Worm (Caenorhabditis elegans) whole organism, L1 larva: Measurements from ENCODE around the gene ctsa-1.1.

Experiments used
- C04F5.9 ChIP-seq: sonication (generic microtip); optimal IDR thresholded peaks from 2 replicates; lab custom pipeline; 2016; ENCODE audit warnings: missing genetic modification characterization, missing compliant biosample characterization
- C16A3.4 ChIP-seq: fragments of 150-350 bp; optimal IDR thresholded peaks from 2 replicates; lab custom pipeline; 2014; ENCODE audit warnings: missing biosample characterization, missing genetic modification characterization
- C34B4.2 ChIP-seq: sonication (generic microtip); optimal IDR thresholded peaks from 2 replicates; lab custom pipeline; 2017; ENCODE audit warnings: mild to moderate bottlenecking, missing genetic modification characterization, missing compliant biosample characterization
- F16B12.6 ChIP-seq: fragments of 150-350 bp; optimal IDR thresholded peaks from 2 replicates; lab custom pipeline; 2014; ENCODE audit warnings: missing biosample characterization, missing genetic modification characterization
- aha-1 ChIP-seq: fragments of 150-350 bp; optimal IDR thresholded peaks from 2 replicates; lab custom pipeline; 2014; ENCODE audit warnings: missing biosample characterization, missing genetic modification characterization
- aly-2 ChIP-seq: fragments of 150-350 bp; optimal IDR thresholded peaks from 2 replicates; lab custom pipeline; 2014; ENCODE audit warnings: missing biosample characterization, missing genetic modification characterization
- blmp-1 ChIP-seq: fragments of 150-350 bp; optimal IDR thresholded peaks from 2 replicates; lab custom pipeline; 2014; ENCODE audit warnings: missing biosample characterization, missing genetic modification characterization
- ceh-63 ChIP-seq: fragments of 200-800 bp; sonication (Bioruptor generic); optimal IDR thresholded peaks from 2 replicates; lab custom pipeline; 2018; ENCODE audit warnings: mild to moderate bottlenecking, missing genetic modification characterization, missing compliant biosample characterization
- ceh-82 ChIP-seq, 3 experiments: fragments of 150-350 bp in 1 of 3; sonication (generic microtip) in 2 of 3; optimal IDR thresholded peaks; 2 replicates each; lab custom pipeline; 2014 to 2017; ENCODE audit warnings: missing biosample characterization in 3 of 3, missing genetic modification characterization in 3 of 3
- dsc-1 ChIP-seq: sonication (generic microtip); optimal IDR thresholded peaks from 2 replicates; lab custom pipeline; 2016; ENCODE audit warnings: mild to moderate bottlenecking, missing genetic modification characterization, missing compliant biosample characterization
- efl-1 ChIP-seq, 4 experiments: fragments of 150-350 bp; optimal IDR thresholded peaks in 3 of 4; peaks in 1 of 4; 1 replicate in 1 of 4; 2 replicates in 3 of 4; lab custom pipeline; 2014; ENCODE audit warnings: missing biosample characterization in 2 of 4, missing genetic modification characterization in 2 of 4, missing genetic modification reagents in 2 of 4
- efl-3 ChIP-seq: fragments of 200-800 bp; sonication (Bioruptor generic); optimal IDR thresholded peaks from 2 replicates; lab custom pipeline; 2018; ENCODE audit warnings: mild to moderate bottlenecking, missing genetic modification characterization, missing compliant biosample characterization
- egl-13 ChIP-seq: sonication (generic microtip); optimal IDR thresholded peaks from 2 replicates; lab custom pipeline; 2016; ENCODE audit warnings: missing genotype, missing genetic modification reagents, missing genetic modification characterization, missing compliant biosample characterization
- egl-27 ChIP-seq, 2 experiments: fragments of 150-350 bp in 1 of 2; sonication (generic microtip); optimal IDR thresholded peaks; 3 replicates each; lab custom pipeline; 2017 to 2018; ENCODE audit warnings: missing biosample characterization in 2 of 2, missing genetic modification characterization in 2 of 2, missing genetic modification reagents in 2 of 2
- elt-2 ChIP-seq: sonication (generic microtip); optimal IDR thresholded peaks from 2 replicates; lab custom pipeline; 2016; ENCODE audit warnings: missing genetic modification characterization, mild to moderate bottlenecking, inconsistent platforms, missing compliant biosample characterization, missing genetic modification reagents
- elt-3 ChIP-seq, 6 experiments: fragments of 150-350 bp in 1 of 6; sonication (generic microtip); optimal IDR thresholded peaks; 2 replicates each; lab custom pipeline; 2017 to 2018; ENCODE audit warnings: missing biosample characterization in 6 of 6, missing genetic modification characterization in 6 of 6, inconsistent platforms in 1 of 6
- fkh-4 ChIP-seq: sonication (generic microtip); optimal IDR thresholded peaks from 2 replicates; lab custom pipeline; 2016; ENCODE audit warnings: missing compliant biosample characterization, missing genetic modification characterization, borderline replicate concordance
- fkh-8 ChIP-seq: sonication (generic microtip); optimal IDR thresholded peaks from 2 replicates; lab custom pipeline; 2016; ENCODE audit warnings: mild to moderate bottlenecking, missing genetic modification characterization, missing compliant biosample characterization
- isw-1 ChIP-seq: fragments of 200-800 bp; sonication (Bioruptor generic); IDR thresholded peaks from 2 replicates; pipeline ENCODE4 v1.3.6; 2022; ENCODE audit warnings: missing genetic modification characterization, missing compliant biosample characterization
- jun-1 ChIP-seq: fragments of 150-350 bp; optimal IDR thresholded peaks from 2 replicates; lab custom pipeline; 2014; ENCODE audit warnings: missing biosample characterization, missing genetic modification reagents, missing genetic modification characterization
- lin-13 ChIP-seq: fragments of 150-350 bp; optimal IDR thresholded peaks from 2 replicates; lab custom pipeline; 2014; ENCODE audit warnings: missing biosample characterization, missing genetic modification reagents, missing genetic modification characterization
- lin-14 ChIP-seq: fragments of 200-800 bp; sonication (Bioruptor generic); optimal IDR thresholded peaks from 2 replicates; lab custom pipeline; 2018; ENCODE audit warnings: mild to moderate bottlenecking, missing genetic modification characterization, moderate library complexity, missing compliant biosample characterization
- lin-35 ChIP-seq, 2 experiments: fragments of 150-350 bp; optimal IDR thresholded peaks; 2 replicates each; lab custom pipeline; 2014; ENCODE audit warnings: missing biosample characterization in 2 of 2, missing genetic modification characterization in 2 of 2, missing genetic modification reagents in 2 of 2
- lin-39 ChIP-seq: fragments of 150-350 bp; optimal IDR thresholded peaks from 2 replicates; lab custom pipeline; 2014; ENCODE audit warnings: missing biosample characterization, missing genetic modification reagents, missing genetic modification characterization
- lsy-2 ChIP-seq, 2 experiments: fragments of 150-350 bp; optimal IDR thresholded peaks; 2 replicates each; lab custom pipeline; 2014; ENCODE audit warnings: missing biosample characterization in 2 of 2, missing genetic modification characterization in 2 of 2
- mdl-1 ChIP-seq, 2 experiments: fragments of 150-350 bp; optimal IDR thresholded peaks; 2 replicates each; lab custom pipeline; 2014 to 2017; ENCODE audit warnings: missing biosample characterization in 2 of 2, missing genetic modification characterization in 2 of 2, inconsistent platforms in 1 of 2
- mep-1 ChIP-seq: fragments of 150-350 bp; optimal IDR thresholded peaks from 2 replicates; lab custom pipeline; 2014; ENCODE audit warnings: missing biosample characterization, missing genetic modification characterization
- nhr-12 ChIP-seq: sonication (generic microtip); optimal IDR thresholded peaks from 2 replicates; lab custom pipeline; 2017; ENCODE audit warnings: missing biosample characterization, missing genetic modification characterization
- nhr-20 ChIP-seq: sonication (generic microtip); optimal IDR thresholded peaks from 2 replicates; lab custom pipeline; 2016; ENCODE audit warnings: mild to moderate bottlenecking, missing genetic modification characterization, missing compliant biosample characterization
- nhr-47 ChIP-seq: sonication (generic microtip); optimal IDR thresholded peaks from 2 replicates; lab custom pipeline; 2016; ENCODE audit warnings: mild to moderate bottlenecking, missing genetic modification characterization, moderate library complexity, missing compliant biosample characterization
- nhr-71 ChIP-seq: sonication (generic microtip); optimal IDR thresholded peaks from 2 replicates; lab custom pipeline; 2016; ENCODE audit warnings: mild to moderate bottlenecking, missing genetic modification characterization, moderate library complexity, missing compliant biosample characterization
- nhr-85 ChIP-seq: sonication (generic microtip); peaks from one replicate; lab custom pipeline; 2016; ENCODE audit warnings: missing genetic modification characterization, inconsistent platforms, missing compliant biosample characterization
- pag-3 ChIP-seq: sonication (generic microtip); optimal IDR thresholded peaks from 2 replicates; lab custom pipeline; 2017; ENCODE audit warnings: missing genetic modification characterization, mild to moderate bottlenecking, missing compliant biosample characterization, antibody characterized with exemption, borderline replicate concordance; ENCODE audit not compliant: insufficient read depth
- pqm-1 ChIP-seq: sonication (generic microtip); optimal IDR thresholded peaks from 3 replicates; lab custom pipeline; 2017; ENCODE audit warnings: missing biosample characterization, missing genetic modification characterization
- rnt-1 ChIP-seq: sonication (generic microtip); optimal IDR thresholded peaks from 2 replicates; lab custom pipeline; 2016; ENCODE audit warnings: mild to moderate bottlenecking, missing genetic modification characterization, moderate library complexity, missing compliant biosample characterization
- skn-1 ChIP-seq: fragments of 150-350 bp; optimal IDR thresholded peaks from 2 replicates; lab custom pipeline; 2014; ENCODE audit warnings: missing biosample characterization, missing genetic modification characterization
- snpc-4 ChIP-seq: fragments of 150-350 bp; optimal IDR thresholded peaks from 2 replicates; lab custom pipeline; 2014; ENCODE audit warnings: missing biosample characterization, missing genetic modification characterization
- snu-23 ChIP-seq: sonication (generic microtip); optimal IDR thresholded peaks from 2 replicates; lab custom pipeline; 2016; ENCODE audit warnings: missing genetic modification characterization, missing compliant biosample characterization
- sptf-1 ChIP-seq: fragments of 150-350 bp; optimal IDR thresholded peaks from 2 replicates; lab custom pipeline; 2014; ENCODE audit warnings: missing biosample characterization, missing genetic modification characterization
- tlp-1 ChIP-seq: fragments of 150-350 bp; optimal IDR thresholded peaks from 2 replicates; lab custom pipeline; 2014; ENCODE audit warnings: missing biosample characterization, missing genetic modification characterization
- zip-4 ChIP-seq: fragments of 200-800 bp; sonication (Bioruptor generic); optimal IDR thresholded peaks from 2 replicates; lab custom pipeline; 2018; ENCODE audit warnings: mild to moderate bottlenecking, missing genetic modification characterization, moderate library complexity, missing compliant biosample characterization
- ztf-11 ChIP-seq, 2 experiments: sonication (generic microtip); optimal IDR thresholded peaks; 2 replicates each; lab custom pipeline; 2016 to 2017; ENCODE audit warnings: missing genetic modification characterization in 2 of 2, missing biosample characterization in 1 of 2, missing compliant biosample characterization in 1 of 2

ctsa-1.1 gene

DNA sequence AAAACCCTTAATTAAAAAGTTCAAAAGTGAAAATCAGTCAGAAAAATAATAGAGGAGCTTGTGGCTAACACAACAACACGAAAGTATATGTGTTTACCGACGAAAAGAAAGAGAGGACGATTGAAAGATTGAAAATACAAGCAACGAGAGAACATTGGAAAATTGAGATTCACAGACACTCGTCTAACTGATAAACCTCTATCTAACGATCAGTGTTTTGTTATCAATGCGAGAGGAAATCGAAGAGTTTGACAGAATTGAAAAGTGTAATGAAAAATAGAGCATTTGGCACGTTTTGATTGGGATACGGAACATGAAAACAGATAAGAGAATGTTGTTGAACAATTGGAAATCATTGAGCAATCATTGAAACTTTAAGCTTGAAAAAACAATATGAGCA is 8.8 kb upstream of the ctsa-1.1 start:
- TF ChIP-seq blmp-1 (tag; lab: Kevin White, UChicago) (peak; percentile 12), rnt-1 (peak; percentile 44), nhr-71 (tag; lab: Kevin White, UChicago) (peak; percentile 55), lin-14 (GFP tag; lab: Kevin White, UChicago) (peak; percentile 82), F16B12.6 (tag; lab: Kevin White, UChicago) (no peak), elt-2 (peak; percentile 97), elt-3 (tag; optimal IDR thresholded peaks at IDR 0.05; lab: Kevin White, UChicago) (peak in 4 of 6 experiments; percentile 4 to 71 (median 39)), lin-35 (GFP tag; optimal IDR thresholded peaks at IDR 0.05; lab: Kevin White, UChicago) (peak in 1 of 2 experiments; percentile 51), lin-39 (tag; lab: Kevin White, UChicago) (no peak), mep-1 (tag; lab: Kevin White, UChicago) (peak; percentile 3), lsy-2 (tag; optimal IDR thresholded peaks at IDR 0.05; lab: Kevin White, UChicago) (peak in 1 of 2 experiments; percentile 38), nhr-20 (tag; lab: Kevin White, UChicago) (peak; percentile 29), efl-1 (optimal IDR thresholded peaks at IDR 0.05; lab: Kevin White, UChicago) (peak in 1 of 2 experiments; percentile 7), efl-1 (GFP tag; optimal IDR thresholded peaks at IDR 0.05 in 1 of 2; lab: Kevin White, UChicago) (peak in 1 of 2 experiments; percentile 85), pqm-1 (peak; percentile 35), snu-23 (peak; percentile 33), snpc-4 (tag; lab: Kevin White, UChicago) (no peak), dsc-1 (no peak)

DNA sequence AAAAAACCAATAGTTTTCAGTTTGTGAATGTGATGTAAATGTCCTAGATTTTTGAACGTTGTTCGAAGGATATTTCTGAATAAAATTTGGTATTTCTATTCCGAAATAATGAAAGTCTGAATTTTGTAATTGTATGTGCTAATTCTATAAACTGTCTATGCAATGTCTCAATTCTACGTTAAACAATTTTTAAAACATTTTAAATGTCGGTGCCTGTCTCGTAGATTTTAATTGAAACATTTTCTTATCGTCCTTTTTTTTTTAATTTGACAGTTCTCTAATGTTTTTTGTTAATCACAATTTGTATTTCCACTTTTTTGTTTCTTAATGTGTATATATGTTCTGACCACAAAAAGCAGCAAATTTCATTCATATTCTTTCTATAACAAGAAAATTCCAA is 7.7 kb upstream of the ctsa-1.1 start, which contains the start of gene F41C3.7:
Gene F41C3.7, plus strand, starts transcription at position 301 of the 400 bp plus-strand sequence.
- no peak for TF ChIP-seq nhr-20 (tag; lab: Kevin White, UChicago)
- TF ChIP-seq efl-1 (optimal IDR thresholded peaks at IDR 0.05; lab: Kevin White, UChicago), result no peak
- TF ChIP-seq efl-1 (GFP tag; optimal IDR thresholded peaks at IDR 0.05 in 1 of 2; lab: Kevin White, UChicago), result no peak
- no peak for TF ChIP-seq pqm-1
- no peak for TF ChIP-seq dsc-1
- no peak for TF ChIP-seq C34B4.2 (tag; lab: Kevin White, UChicago)
- TF ChIP-seq sptf-1, result no peak
- TF ChIP-seq nhr-71 (tag; lab: Kevin White, UChicago), result no peak
- TF ChIP-seq egl-13 (tag; lab: Kevin White, UChicago), result no peak
- no peak for TF ChIP-seq C04F5.9
- TF ChIP-seq ceh-63 (GFP tag; lab: Kevin White, UChicago), result no peak
- TF ChIP-seq pag-3, result no peak
- TF ChIP-seq isw-1 (GFP tag; lab: Robert Waterston, UW), result no peak
- no peak for TF ChIP-seq lin-13 (GFP tag; lab: Kevin White, UChicago)
- no peak for TF ChIP-seq nhr-47 (tag; lab: Kevin White, UChicago)
- TF ChIP-seq lin-39 (tag; lab: Kevin White, UChicago), result no peak

DNA sequence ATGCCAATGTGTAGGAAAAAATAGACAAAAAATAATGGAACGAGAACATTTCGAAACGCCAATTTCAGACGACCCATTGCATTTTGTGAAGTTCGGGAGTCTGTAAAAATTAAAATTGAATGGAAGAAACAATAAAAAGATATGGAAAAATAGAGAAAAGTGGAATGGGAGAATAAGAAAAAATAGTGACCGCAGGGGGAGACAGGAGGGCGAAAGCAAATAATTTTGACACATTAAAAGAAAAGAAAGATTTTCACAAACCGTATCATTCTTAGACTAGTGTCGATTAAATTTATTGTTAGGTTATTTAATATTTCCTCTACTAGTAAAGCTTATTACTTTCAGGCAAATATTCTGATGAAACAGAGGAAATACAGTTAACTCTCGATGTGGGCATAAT is 3.6 kb upstream of the ctsa-1.1 start, which contains the start of gene F41C3.11:
Gene F41C3.11, minus strand, starts transcription at position 101 of the 400 bp plus-strand sequence.
- TF ChIP-seq jun-1 (tag; lab: Kevin White, UChicago), result no peak
- peak; percentile 25 for TF ChIP-seq blmp-1 (tag; lab: Kevin White, UChicago)
- no peak for TF ChIP-seq skn-1 (tag; lab: Kevin White, UChicago)

DNA sequence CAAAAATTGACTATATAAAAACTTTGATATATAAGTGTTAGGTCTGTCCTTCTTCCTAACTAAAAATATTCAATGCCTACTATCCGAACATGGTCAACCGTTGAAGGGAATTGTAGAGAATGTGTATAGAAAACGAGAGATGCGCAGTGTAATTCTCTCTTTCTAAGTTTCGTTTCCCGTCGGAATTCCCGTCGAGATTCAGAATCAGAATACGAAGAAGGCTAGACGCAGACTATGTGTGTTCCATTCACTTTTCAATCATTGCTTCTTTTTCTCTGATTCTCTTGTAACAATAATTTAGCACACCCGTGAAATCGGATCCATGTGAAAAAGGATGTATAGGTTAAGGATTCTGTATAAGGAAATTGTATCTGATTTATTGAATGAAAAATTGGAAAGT is 3.0 kb upstream of the ctsa-1.1 start:
- TF ChIP-seq rnt-1, result no peak
- no peak for TF ChIP-seq fkh-8 (tag; lab: Kevin White, UChicago)
- no peak for TF ChIP-seq dsc-1
- no peak for TF ChIP-seq lin-35 (GFP tag; optimal IDR thresholded peaks at IDR 0.05; lab: Kevin White, UChicago)
- TF ChIP-seq ceh-82 (tag; optimal IDR thresholded peaks at IDR 0.05; lab: Kevin White, UChicago), result no peak
- no peak for TF ChIP-seq egl-27 (tag; optimal IDR thresholded peaks at IDR 0.05; lab: Kevin White, UChicago)
- no peak for TF ChIP-seq fkh-4
- TF ChIP-seq efl-3, result no peak
- TF ChIP-seq F16B12.6 (tag; lab: Kevin White, UChicago), result no peak
- TF ChIP-seq efl-1 (optimal IDR thresholded peaks at IDR 0.05; lab: Kevin White, UChicago), result no peak
- no peak for TF ChIP-seq efl-1 (GFP tag; optimal IDR thresholded peaks at IDR 0.05 in 1 of 2; lab: Kevin White, UChicago)
- no peak for TF ChIP-seq nhr-12 (tag; lab: Kevin White, UChicago)
- peak in 1 of 2 experiments; percentile 11 for TF ChIP-seq lsy-2 (tag; optimal IDR thresholded peaks at IDR 0.05; lab: Kevin White, UChicago)
- peak; percentile 65 for TF ChIP-seq lin-14 (GFP tag; lab: Kevin White, UChicago)
- TF ChIP-seq C16A3.4 (tag; lab: Kevin White, UChicago), result no peak
- no peak for TF ChIP-seq tlp-1 (tag; lab: Kevin White, UChicago)
- peak; percentile 100 for TF ChIP-seq blmp-1 (tag; lab: Kevin White, UChicago)
- peak; percentile 54 for TF ChIP-seq nhr-85
- no peak for TF ChIP-seq zip-4
- TF ChIP-seq skn-1 (tag; lab: Kevin White, UChicago), result no peak
- TF ChIP-seq aha-1 (tag; lab: Kevin White, UChicago), result no peak
- TF ChIP-seq aly-2 (tag; lab: Kevin White, UChicago), result no peak
- no peak for TF ChIP-seq mdl-1 (tag; optimal IDR thresholded peaks at IDR 0.05; lab: Kevin White, UChicago)
- TF ChIP-seq ztf-11 (tag; optimal IDR thresholded peaks at IDR 0.05; lab: Kevin White, UChicago), result no peak
